Fruit fly (Drosophila melanogaster) whole organism, embryonic: ENCODE measurements around the gene Gr36a.

ENCODE experiments used
- Ada2b ChIP-seq: fragments of 200-800 bp; sonication (Bioruptor generic); IDR thresholded peaks from 2 replicates; pipeline ENCODE4 v1.3.6; 2022; ENCODE audit warnings: missing biosample characterization, missing genetic modification characterization
- CG12391 ChIP-seq: fragments of 200-800 bp; sonication (Bioruptor generic); optimal IDR thresholded peaks from 3 replicates; lab custom pipeline; 2018; ENCODE audit warnings: missing biosample characterization, mild to moderate bottlenecking, missing genetic modification characterization, moderate library complexity
- CG12659 ChIP-seq: fragments of 200-800 bp; sonication (Bioruptor generic); optimal IDR thresholded peaks from 3 replicates; lab custom pipeline; 2017; ENCODE audit warnings: mild to moderate bottlenecking, missing biosample characterization, missing genetic modification reagents, missing genetic modification characterization
- CG12769 ChIP-seq: fragments of 200-800 bp; sonication (Bioruptor generic); optimal IDR thresholded peaks from 2 replicates; lab custom pipeline; 2019; ENCODE audit warnings: missing biosample characterization, mild to moderate bottlenecking, missing genetic modification characterization, moderate library complexity
- CG13424 ChIP-seq: fragments of 200-800 bp; sonication (Bioruptor generic); optimal IDR thresholded peaks from 2 replicates; lab custom pipeline; 2019; ENCODE audit warnings: missing biosample characterization, mild to moderate bottlenecking, missing genetic modification characterization, moderate library complexity
- CG13894 ChIP-seq: fragments of 200-800 bp; sonication (Bioruptor generic); optimal IDR thresholded peaks from 3 replicates; lab custom pipeline; 2018; ENCODE audit warnings: missing biosample characterization, mild to moderate bottlenecking, missing genetic modification characterization, moderate library complexity
- CG15269 ChIP-seq: fragments of 200-800 bp; sonication (Bioruptor generic); optimal IDR thresholded peaks from 2 replicates; lab custom pipeline; 2018; ENCODE audit warnings: missing biosample characterization, mild to moderate bottlenecking, missing genetic modification characterization, moderate library complexity
- CG15514 ChIP-seq: fragments of 200-800 bp; sonication (Bioruptor generic); optimal IDR thresholded peaks from 3 replicates; lab custom pipeline; 2017; ENCODE audit warnings: missing biosample characterization, missing genetic modification characterization, mild to moderate bottlenecking, moderate library complexity, missing genetic modification reagents
- CG1602 ChIP-seq: fragments of 200-800 bp; sonication (Bioruptor generic); optimal IDR thresholded peaks from 3 replicates; lab custom pipeline; 2016; ENCODE audit warnings: missing biosample characterization, missing genetic modification characterization
- CG1603 ChIP-seq: fragments of 200-800 bp; sonication (Bioruptor generic); optimal IDR thresholded peaks from 2 replicates; lab custom pipeline; 2019; ENCODE audit warnings: missing biosample characterization, mild to moderate bottlenecking, missing genetic modification characterization, moderate library complexity
- CG17802 ChIP-seq: fragments of 200-800 bp; sonication (Bioruptor generic); optimal IDR thresholded peaks from 2 replicates; lab custom pipeline; 2018; ENCODE audit warnings: missing biosample characterization, mild to moderate bottlenecking, missing genetic modification characterization, moderate library complexity
- CG18619 ChIP-seq: fragments of 200-800 bp; sonication (Bioruptor generic); optimal IDR thresholded peaks from 3 replicates; lab custom pipeline; 2017; ENCODE audit warnings: missing biosample characterization, mild to moderate bottlenecking, missing genetic modification characterization
- CG2678 ChIP-seq: fragments of 200-800 bp; sonication (Bioruptor generic); optimal IDR thresholded peaks from 3 replicates; lab custom pipeline; 2019; ENCODE audit warnings: missing biosample characterization, mild to moderate bottlenecking, missing genetic modification characterization, moderate library complexity
- CG2712 ChIP-seq: fragments of 200-800 bp; optimal IDR thresholded peaks from 3 replicates; lab custom pipeline; 2019; ENCODE audit warnings: missing biosample characterization, mild to moderate bottlenecking, missing genetic modification characterization, moderate library complexity
- CG30403 ChIP-seq: fragments of 200-800 bp; sonication (Bioruptor generic); optimal IDR thresholded peaks from 3 replicates; lab custom pipeline; 2016; ENCODE audit warnings: missing biosample characterization, missing genetic modification characterization
- CG42726 ChIP-seq: fragments of 200-800 bp; sonication (Bioruptor generic); IDR thresholded peaks from 2 replicates; pipeline ENCODE4 v1.3.6; 2022; ENCODE audit warnings: missing biosample characterization, missing genetic modification characterization; ENCODE audit not compliant: partially characterized antibody
- CG7786 ChIP-seq: fragments of 200-800 bp; sonication (Bioruptor generic); optimal IDR thresholded peaks from 2 replicates; lab custom pipeline; 2016; ENCODE audit warnings: missing biosample characterization, missing genetic modification characterization
- CG7987 ChIP-seq: fragments of 200-800 bp; sonication (Bioruptor generic); optimal IDR thresholded peaks from 2 replicates; lab custom pipeline; 2018; ENCODE audit warnings: missing biosample characterization, mild to moderate bottlenecking, missing genetic modification characterization, moderate library complexity
- CG8924 ChIP-seq: fragments of 200-800 bp; optimal IDR thresholded peaks from 3 replicates; lab custom pipeline; 2019; ENCODE audit warnings: missing biosample characterization, mild to moderate bottlenecking, missing genetic modification characterization, moderate library complexity
- Deaf1 ChIP-seq: fragments of 200-800 bp; optimal IDR thresholded peaks from 3 replicates; lab custom pipeline; 2019; ENCODE audit warnings: missing biosample characterization, mild to moderate bottlenecking, missing genetic modification characterization, moderate library complexity
- Eip74EF ChIP-seq, 2 experiments: fragments of 200-800 bp in 1 of 2; fragments of >200 bp in 1 of 2; sonication (Bioruptor generic) in 1 of 2; optimal IDR thresholded peaks; 2 replicates each; lab custom pipeline; 2017 to 2019; ENCODE audit warnings: missing biosample characterization in 2 of 2, missing genetic modification characterization in 2 of 2, mild to moderate bottlenecking in 1 of 2, moderate library complexity in 1 of 2
- Fer1 ChIP-seq: fragments of 200-800 bp; sonication (Bioruptor generic); optimal IDR thresholded peaks from 2 replicates; lab custom pipeline; 2017; ENCODE audit warnings: missing biosample characterization, mild to moderate bottlenecking, missing genetic modification characterization
- HLHmδ ChIP-seq: fragments of 200-800 bp; sonication (Bioruptor generic); optimal IDR thresholded peaks from 2 replicates; lab custom pipeline; 2018; ENCODE audit warnings: missing biosample characterization, mild to moderate bottlenecking, missing genetic modification characterization, moderate library complexity
- Hmr ChIP-seq: fragments of 200-800 bp; sonication (Bioruptor generic); optimal IDR thresholded peaks from 3 replicates; lab custom pipeline; 2017; ENCODE audit warnings: mild to moderate bottlenecking, missing biosample characterization, missing genetic modification reagents, missing genetic modification characterization
- Mad ChIP-seq: fragments of 200-800 bp; sonication (Bioruptor generic); optimal IDR thresholded peaks from 2 replicates; lab custom pipeline; 2016; ENCODE audit warnings: missing biosample characterization, missing genetic modification characterization
- Med ChIP-seq: fragments of 200-800 bp; sonication (Bioruptor generic); peaks from one replicate; lab custom pipeline; 2016; ENCODE audit warnings: missing biosample characterization, missing genetic modification characterization, mild to moderate bottlenecking, inconsistent platforms, moderate library complexity
- Oli ChIP-seq: fragments of 200-800 bp; sonication (Bioruptor generic); optimal IDR thresholded peaks from 2 replicates; lab custom pipeline; 2018; ENCODE audit warnings: missing biosample characterization, mild to moderate bottlenecking, missing genetic modification characterization, moderate library complexity
- Opbp ChIP-seq: fragments of 200-800 bp; sonication (Bioruptor generic); IDR thresholded peaks from 3 replicates; pipeline ENCODE4 v1.3.6; 2022; ENCODE audit warnings: missing biosample characterization, missing genetic modification characterization; ENCODE audit not compliant: partially characterized antibody
- Pdp1 ChIP-seq, 2 experiments: fragments of 200-800 bp; sonication (Bioruptor generic); optimal IDR thresholded peaks; 3 replicates each; lab custom pipeline; 2016; ENCODE audit warnings: missing biosample characterization in 2 of 2, missing genetic modification characterization in 2 of 2, mild to moderate bottlenecking in 1 of 2, moderate library complexity in 1 of 2
- Ptx1 ChIP-seq: fragments of 200-800 bp; sonication (Bioruptor generic); IDR thresholded peaks from 2 replicates; pipeline ENCODE4 v1.3.6; 2022; ENCODE audit warnings: missing biosample characterization, missing genetic modification characterization
- Sry-β ChIP-seq: fragments of 200-800 bp; sonication (Bioruptor generic); optimal IDR thresholded peaks from 2 replicates; lab custom pipeline; 2018; ENCODE audit warnings: missing biosample characterization, mild to moderate bottlenecking, missing genetic modification characterization, moderate library complexity
- cwo ChIP-seq: fragments of 200-800 bp; sonication (Bioruptor generic); optimal IDR thresholded peaks from 3 replicates; lab custom pipeline; 2017; ENCODE audit warnings: missing biosample characterization, missing genetic modification characterization, mild to moderate bottlenecking, moderate library complexity, missing genetic modification reagents
- esg ChIP-seq: fragments of 200-800 bp; sonication (Bioruptor generic); conservative IDR thresholded peaks from 2 replicates; pipeline ENCODE4 v1.3.6; 2022; ENCODE audit warnings: missing biosample characterization, missing genetic modification characterization
- gem ChIP-seq: fragments of 200-800 bp; sonication (Bioruptor generic); optimal IDR thresholded peaks from 2 replicates; lab custom pipeline; 2019; ENCODE audit warnings: missing biosample characterization, mild to moderate bottlenecking, missing genetic modification characterization, moderate library complexity
- gfzf ChIP-seq: fragments of 200-800 bp; sonication (Bioruptor generic); optimal IDR thresholded peaks from 2 replicates; lab custom pipeline; 2016; ENCODE audit warnings: missing biosample characterization, mild to moderate bottlenecking, missing genetic modification characterization, moderate library complexity
- ham ChIP-seq: fragments of 200-800 bp; sonication (Bioruptor generic); IDR thresholded peaks from 2 replicates; pipeline ENCODE4 v1.3.6; 2022; ENCODE audit warnings: missing biosample characterization, missing genetic modification characterization
- her ChIP-seq: fragments of 200-800 bp; sonication (Bioruptor generic); optimal IDR thresholded peaks from 2 replicates; lab custom pipeline; 2016; ENCODE audit warnings: missing biosample characterization, missing genetic modification characterization
- hkb ChIP-seq, 2 experiments: fragments of 200-800 bp in 1 of 2; fragments of >200 bp in 1 of 2; sonication (Bioruptor generic) in 1 of 2; IDR thresholded peaks in 1 of 2; optimal IDR thresholded peaks in 1 of 2; 2 replicates each; pipeline versions ENCODE4 v1.3.6 to Lab custom; 2017 to 2022; ENCODE audit warnings: missing biosample characterization in 1 of 2, missing genetic modification characterization in 1 of 2
- hth ChIP-seq: fragments of >200 bp; optimal IDR thresholded peaks from 2 replicates; lab custom pipeline; 2017; ENCODE audit warnings: inconsistent platforms
- ind ChIP-seq: fragments of 200-800 bp; sonication (Bioruptor generic); optimal IDR thresholded peaks from 3 replicates; lab custom pipeline; 2016; ENCODE audit warnings: missing biosample characterization, missing genetic modification characterization
- kni ChIP-seq: fragments of 200-800 bp; sonication (Bioruptor generic); optimal IDR thresholded peaks from 3 replicates; lab custom pipeline; 2017; ENCODE audit warnings: mild to moderate bottlenecking, missing biosample characterization, missing genetic modification reagents, missing genetic modification characterization
- lab ChIP-seq: fragments of 200-800 bp; sonication (Bioruptor generic); optimal IDR thresholded peaks from 3 replicates; lab custom pipeline; 2017; ENCODE audit warnings: missing biosample characterization, missing genetic modification characterization, mild to moderate bottlenecking, moderate library complexity, missing genetic modification reagents
- maf-S ChIP-seq: fragments of 200-800 bp; sonication (Bioruptor generic); optimal IDR thresholded peaks from 2 replicates; lab custom pipeline; 2016; ENCODE audit warnings: missing biosample characterization, missing genetic modification characterization
- nmo ChIP-seq: fragments of 200-800 bp; sonication (Bioruptor generic); optimal IDR thresholded peaks from 2 replicates; lab custom pipeline; 2018; ENCODE audit warnings: missing biosample characterization, mild to moderate bottlenecking, missing genetic modification characterization, moderate library complexity
- psq ChIP-seq: fragments of 200-800 bp; sonication (Bioruptor generic); optimal IDR thresholded peaks from 2 replicates; lab custom pipeline; 2017; ENCODE audit warnings: missing biosample characterization, missing genetic modification characterization
- schlank ChIP-seq: fragments of 200-800 bp; sonication (Bioruptor generic); optimal IDR thresholded peaks from 2 replicates; lab custom pipeline; 2018; ENCODE audit warnings: missing biosample characterization, mild to moderate bottlenecking, missing genetic modification characterization
- sens ChIP-seq: fragments of 200-800 bp; sonication (Bioruptor generic); peaks from one replicate; lab custom pipeline; 2016; ENCODE audit warnings: missing biosample characterization, missing genetic modification characterization
- slou ChIP-seq: fragments of 200-800 bp; sonication (Bioruptor generic); optimal IDR thresholded peaks from 3 replicates; lab custom pipeline; 2016; ENCODE audit warnings: missing biosample characterization, missing genetic modification characterization
- ssp ChIP-seq: fragments of 200-800 bp; sonication (Bioruptor generic); IDR thresholded peaks from 2 replicates; pipeline ENCODE4 v1.3.6; 2022; ENCODE audit warnings: missing biosample characterization, missing genetic modification characterization
- trh ChIP-seq: fragments of 200-800 bp; sonication (Bioruptor generic); optimal IDR thresholded peaks from 2 replicates; lab custom pipeline; 2016; ENCODE audit warnings: missing biosample characterization, missing genetic modification characterization

The Gr36a gene

DNA sequence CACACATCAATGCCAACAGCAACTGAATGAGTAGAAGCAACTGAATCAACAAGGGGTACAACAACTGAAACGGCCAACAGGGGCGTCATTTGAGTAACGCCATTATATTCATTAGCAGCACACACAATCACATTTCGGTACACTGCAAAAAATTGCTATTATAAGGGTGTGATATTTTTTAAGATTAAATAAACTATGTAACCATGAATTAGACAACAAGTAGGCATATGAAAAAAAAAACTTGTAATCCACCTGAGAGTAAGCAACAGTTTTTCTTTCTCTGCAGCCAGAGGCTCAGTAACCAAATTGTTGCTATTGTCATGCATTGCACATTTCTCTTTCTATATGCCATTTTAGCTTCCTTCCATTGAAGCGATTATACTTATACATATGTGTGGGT is 27.4 kb downstream of the Gr36a start (continued):
- TF ChIP-seq CG13894 (tag; lab: Kevin White, UChicago) (no peak), kni (GFP tag; lab: Kevin White, UChicago) (no peak), CG7786 (GFP tag; lab: Kevin White, UChicago) (peak; percentile 6), Eip74EF (GFP tag; optimal IDR thresholded peaks at IDR 0.05; lab: Kevin White, UChicago) (no peak), Sry-β (GFP tag; lab: Kevin White, UChicago) (no peak), schlank (tag; lab: Kevin White, UChicago) (no peak), CG42726 (GFP tag; lab: Robert Waterston, UW) (no peak), CG1603 (no peak), sens (GFP tag; lab: Kevin White, UChicago) (peak; percentile 81), psq (GFP tag; lab: Kevin White, UChicago) (no peak), ham (GFP tag; lab: Robert Waterston, UW) (no peak), her (GFP tag; lab: Kevin White, UChicago) (no peak), Mad (GFP tag; lab: Kevin White, UChicago) (no peak), HLHmδ (no peak), slou (GFP tag; lab: Kevin White, UChicago) (peak; percentile 4), CG17802 (tag; lab: Kevin White, UChicago) (no peak), ssp (no peak), trh (no peak), Med (peak; percentile 46), Ada2b (GFP tag; lab: Robert Waterston, UW) (peak; percentile 49; the same call in 1 of the 2 replicates), Opbp (GFP tag; lab: Robert Waterston, UW) (no peak), Pdp1 (GFP tag; optimal IDR thresholded peaks at IDR 0.05; lab: Kevin White, UChicago) (no peak), CG12769 (no peak), CG18619 (GFP tag; lab: Kevin White, UChicago) (no peak), CG15514 (no peak), CG2712 (no peak)

DNA sequence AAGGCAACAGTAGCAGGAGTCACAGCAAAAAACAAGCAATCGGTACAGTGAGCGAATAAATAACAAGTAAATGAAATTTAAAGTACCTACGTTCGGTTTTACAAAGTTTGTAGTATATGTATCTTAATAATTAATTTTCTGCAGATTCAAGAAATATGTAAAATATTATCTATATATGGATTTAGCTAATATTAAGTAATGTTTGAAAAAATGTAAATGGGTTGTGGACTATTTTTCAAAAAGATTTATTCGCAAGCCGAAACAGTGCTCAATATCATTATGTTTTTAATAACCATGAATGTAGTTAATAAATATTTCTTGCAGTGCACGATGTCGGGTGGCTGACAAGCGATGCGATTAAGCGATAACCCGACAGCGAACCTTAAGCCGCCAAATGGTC is 30.7 kb downstream of the Gr36a start:
- TF ChIP-seq CG8924 (tag; lab: Kevin White, UChicago): peak; percentile 37
- TF ChIP-seq nmo (GFP tag; lab: Kevin White, UChicago): peak; percentile 42
- no peak for TF ChIP-seq hth (lab: Kevin White, UChicago)
- no peak for TF ChIP-seq hkb (optimal IDR thresholded peaks at IDR 0.05; lab: Kevin White, UChicago)
- no peak for TF ChIP-seq hkb (GFP tag; IDR thresholded peaks at IDR 0.05; lab: Robert Waterston, UW)
- no peak for TF ChIP-seq CG7987 (GFP tag; lab: Kevin White, UChicago)
- peak; percentile 17 for TF ChIP-seq CG30403
- peak; percentile 41 for TF ChIP-seq Deaf1 (tag; lab: Kevin White, UChicago)
- TF ChIP-seq Ptx1 (GFP tag; lab: Robert Waterston, UW): 0 out of 2 replicates have a peak, but pooled peaks have one; percentile 12
- peak; percentile 27 for TF ChIP-seq Oli (tag; lab: Kevin White, UChicago)
- TF ChIP-seq maf-S (GFP tag; lab: Kevin White, UChicago): no peak
- TF ChIP-seq Hmr (GFP tag; lab: Kevin White, UChicago): peak; percentile 46
- TF ChIP-seq gfzf (GFP tag; lab: Kevin White, UChicago): no peak
- no peak for TF ChIP-seq Med
- TF ChIP-seq CG13424: peak; percentile 45
- peak; percentile 45 for TF ChIP-seq CG15269 (tag; lab: Kevin White, UChicago)
- TF ChIP-seq Fer1: peak; percentile 54
- TF ChIP-seq CG12659 (GFP tag; lab: Kevin White, UChicago): peak; percentile 18
- peak; percentile 29; the same call in 1 of the 2 replicates for TF ChIP-seq esg (GFP tag; lab: Robert Waterston, UW)
- no peak for TF ChIP-seq CG1602 (GFP tag; lab: Kevin White, UChicago)
- peak; percentile 12 for TF ChIP-seq cwo (GFP tag; lab: Kevin White, UChicago)
- peak; percentile 28 for TF ChIP-seq CG12391 (tag; lab: Kevin White, UChicago)
- TF ChIP-seq ind (GFP tag; lab: Kevin White, UChicago): peak; percentile 18
- peak; percentile 61 for TF ChIP-seq gem (tag; lab: Kevin White, UChicago)
- TF ChIP-seq lab (GFP tag; lab: Kevin White, UChicago): peak; percentile 56
- peak; percentile 64 for TF ChIP-seq CG2678 (tag; lab: Kevin White, UChicago)
